Fruit fly (Drosophila melanogaster) whole organism: Measurements from ENCODE around the gene CG15535.

ENCODE experiments used
- EcR ChIP-seq, 2 experiments: fragments of >200 bp; optimal IDR thresholded peaks; 2 replicates each; lab custom pipeline; 2017; ENCODE audit warnings: missing biosample characterization in 2 of 2, missing genetic modification characterization in 2 of 2, missing genetic modification reagents in 2 of 2
- psq ChIP-seq: fragments of >200 bp; optimal IDR thresholded peaks from 2 replicates; lab custom pipeline; 2017
- usp ChIP-seq: fragments of >200 bp; optimal IDR thresholded peaks from 2 replicates; lab custom pipeline; 2017; ENCODE audit warnings: missing biosample characterization, missing genetic modification characterization, mixed read lengths

- TF ChIP-seq EcR (GFP tag; optimal IDR thresholded peaks at IDR 0.05; lab: Kevin White, UChicago) (no peak), psq (lab: Kevin White, UChicago) (no peak), usp (GFP tag; lab: Kevin White, UChicago) (no peak)
These were observed 42.2 kb upstream of the CG15535 start, which contains the start of gene PH4alphaEFB for dm6 chr3R:30465775-30466494.
